Worm (Caenorhabditis elegans): ENCODE measurements around the gene F16G10.6.

The F16G10.6 gene

ce11 chrII:2418836-2419235 lies 41.2 kb upstream of the F16G10.6 start, which contains the start of gene fbxc-20:
fbxc-20 (plus strand) TSS chrII:2419136.
- TF ChIP-seq madf-8 (GFP tag; conservative IDR thresholded peaks at IDR 0.05) = no peak
- TF ChIP-seq let-607 (tag; optimal IDR thresholded peaks at IDR 0.05) = no peak
- TF ChIP-seq tbx-9 (tag; optimal IDR thresholded peaks at IDR 0.05; ENCODE audit: borderline replicate concordance) = no peak
- TF ChIP-seq zfh-2 (GFP tag; conservative IDR thresholded peaks at IDR 0.05) = no peak
- no peak for TF ChIP-seq ceh-100 (GFP tag; IDR thresholded peaks at IDR 0.05)
- no peak for TF ChIP-seq nhr-179 (tag; optimal IDR thresholded peaks at IDR 0.05)
- TF ChIP-seq sdz-38 (tag; optimal IDR thresholded peaks at IDR 0.05) = no peak
- no peak for TF ChIP-seq madf-6 (GFP tag; IDR thresholded peaks at IDR 0.05)
- no peak for TF ChIP-seq athp-1 (tag; optimal IDR thresholded peaks at IDR 0.05)

ce11 chrII:2417889-2418288 lies 40.2 kb upstream of the F16G10.6 start, which contains the start of the genes F42G2.5 and F42G2.7:
F42G2.5 (minus strand) TSS chrII:2417989.
F42G2.7 (plus strand) TSS chrII:2418158.
- TF ChIP-seq rcor-1 (GFP tag; IDR thresholded peaks at IDR 0.05) = no peak
- no peak for TF ChIP-seq ceh-91 (GFP tag; IDR thresholded peaks at IDR 0.05)
- TF ChIP-seq ztf-25 (GFP tag; IDR thresholded peaks at IDR 0.05) = no peak
- no peak for TF ChIP-seq madf-6 (GFP tag; IDR thresholded peaks at IDR 0.05)
- TF ChIP-seq ekl-4 (GFP tag; IDR thresholded peaks at IDR 0.05) = no peak
- TF ChIP-seq aptf-3 (GFP tag; IDR thresholded peaks at IDR 0.05) = no peak
- TF ChIP-seq bed-2 (GFP tag; IDR thresholded peaks at IDR 0.05) = no peak
- no peak for TF ChIP-seq nhr-80 (tag; optimal IDR thresholded peaks at IDR 0.05)
- TF ChIP-seq lsy-27 (tag; optimal IDR thresholded peaks at IDR 0.05; ENCODE audit: borderline replicate concordance, insufficient read depth) = no peak
- TF ChIP-seq Y67H2A.10 (GFP tag; conservative IDR thresholded peaks at IDR 0.05) = no peak
- no peak for TF ChIP-seq F37B4.10 (GFP tag; IDR thresholded peaks at IDR 0.05)

- TF ChIP-seq ceh-100 (GFP tag; IDR thresholded peaks at IDR 0.05) = no peak
- peak; percentile 54 for TF ChIP-seq nhr-80 (tag; optimal IDR thresholded peaks at IDR 0.05)
Observed at ce11 chrII:2415439-2415838, 37.8 kb upstream of the F16G10.6 start, which contains the start of gene fbxa-4. fbxa-4 (minus strand) TSS chrII:2415531.

ce11 chrII:2412649-2413048 lies 35.0 kb upstream of the F16G10.6 start, which contains the start of gene fbxa-182:
fbxa-182 (minus strand) TSS chrII:2412749.
- no peak for TF ChIP-seq dpl-1 (GFP tag; optimal IDR thresholded peaks at IDR 0.05)
- no peak for TF ChIP-seq somi-1 (GFP tag; optimal IDR thresholded peaks at IDR 0.05)
- TF ChIP-seq K12H6.12 (tag; optimal IDR thresholded peaks at IDR 0.05) = no peak
- TF ChIP-seq hlh-26 (GFP tag; conservative IDR thresholded peaks at IDR 0.05) = no peak
- TF ChIP-seq gei-17 (GFP tag; optimal IDR thresholded peaks at IDR 0.05) = no peak
- no peak for TF ChIP-seq zfh-2 (GFP tag; conservative IDR thresholded peaks at IDR 0.05)
- no peak for TF ChIP-seq C17E4.6 (GFP tag; IDR thresholded peaks at IDR 0.05)
- TF ChIP-seq F23B12.7 (tag; optimal IDR thresholded peaks at IDR 0.05; ENCODE audit: insufficient read depth) = no peak
- no peak for TF ChIP-seq Y67H2A.10 (GFP tag; conservative IDR thresholded peaks at IDR 0.05)
- no peak for TF ChIP-seq cebp-1 (GFP tag; IDR thresholded peaks at IDR 0.05)
- TF ChIP-seq cebp-1 (tag; optimal IDR thresholded peaks at IDR 0.05) = no peak
- no peak for TF ChIP-seq lir-1 (GFP tag; conservative IDR thresholded peaks at IDR 0.05)
- no peak for TF ChIP-seq F49E8.2 (tag; optimal IDR thresholded peaks at IDR 0.05; ENCODE audit: insufficient read depth)
- no peak for TF ChIP-seq chd-7 (tag; optimal IDR thresholded peaks at IDR 0.05)
- no peak for TF ChIP-seq ceh-58 (GFP tag; IDR thresholded peaks at IDR 0.05)
- no peak for TF ChIP-seq xnd-1 (tag; optimal IDR thresholded peaks at IDR 0.05)
- TF ChIP-seq repo-1 (tag; optimal IDR thresholded peaks at IDR 0.05) = no peak
